Fruit fly (Drosophila melanogaster) whole organism, embryonic: ENCODE measurements around the gene CG8149.

Experiments used
- Blimp-1 ChIP-seq: fragments of 200-800 bp; sonication (Bioruptor generic); optimal IDR thresholded peaks from 3 replicates; lab custom pipeline; 2018; ENCODE audit warnings: missing biosample characterization, missing genetic modification characterization, mild to moderate bottlenecking, moderate library complexity, missing genetic modification reagents
- CG10267 ChIP-seq: fragments of 200-800 bp; sonication (Bioruptor generic); optimal IDR thresholded peaks from 2 replicates; lab custom pipeline; 2018; ENCODE audit warnings: missing biosample characterization, mild to moderate bottlenecking, missing genetic modification characterization, moderate library complexity
- CG11093 ChIP-seq: fragments of 200-800 bp; sonication (Bioruptor generic); IDR thresholded peaks from 3 replicates; pipeline ENCODE4 v1.3.6; 2022; ENCODE audit warnings: missing biosample characterization, missing genetic modification characterization
- CG11560 ChIP-seq: fragments of 200-800 bp; sonication (Bioruptor generic); IDR thresholded peaks from 3 replicates; pipeline ENCODE4 v1.3.6; 2022; ENCODE audit warnings: missing biosample characterization, missing genetic modification characterization
- CG12236 ChIP-seq: fragments of 200-800 bp; sonication (Bioruptor generic); optimal IDR thresholded peaks from 2 replicates; lab custom pipeline; 2016; ENCODE audit warnings: missing biosample characterization, missing genetic modification characterization
- CG13424 ChIP-seq: fragments of 200-800 bp; sonication (Bioruptor generic); optimal IDR thresholded peaks from 2 replicates; lab custom pipeline; 2019; ENCODE audit warnings: missing biosample characterization, mild to moderate bottlenecking, missing genetic modification characterization, moderate library complexity
- CG14965 ChIP-seq: fragments of 200-800 bp; sonication (Bioruptor generic); optimal IDR thresholded peaks from 2 replicates; lab custom pipeline; 2016; ENCODE audit warnings: missing biosample characterization, missing genetic modification characterization, borderline replicate concordance
- CG15011 ChIP-seq: fragments of 200-800 bp; sonication (Bioruptor generic); optimal IDR thresholded peaks from 3 replicates; lab custom pipeline; 2018; ENCODE audit warnings: missing biosample characterization, mild to moderate bottlenecking, missing genetic modification characterization
- CG15269 ChIP-seq: fragments of 200-800 bp; sonication (Bioruptor generic); optimal IDR thresholded peaks from 2 replicates; lab custom pipeline; 2018; ENCODE audit warnings: missing biosample characterization, mild to moderate bottlenecking, missing genetic modification characterization, moderate library complexity
- CG1529 ChIP-seq: fragments of 200-800 bp; sonication (Bioruptor generic); optimal IDR thresholded peaks from 3 replicates; lab custom pipeline; 2018; ENCODE audit warnings: missing biosample characterization, missing genetic modification characterization
- CG17612 ChIP-seq: fragments of 200-800 bp; sonication (Bioruptor generic); IDR thresholded peaks from 2 replicates; pipeline ENCODE4 v1.3.6; 2022; ENCODE audit warnings: missing biosample characterization, missing genetic modification characterization
- CG18011 ChIP-seq: fragments of 200-800 bp; sonication (Bioruptor generic); optimal IDR thresholded peaks from 2 replicates; lab custom pipeline; 2017; ENCODE audit warnings: missing biosample characterization, missing genetic modification characterization, mild to moderate bottlenecking, moderate library complexity, missing genotype
- CG2889 ChIP-seq: fragments of 200-800 bp; sonication (Bioruptor generic); IDR thresholded peaks from 3 replicates; pipeline ENCODE4 v1.3.6; 2022; ENCODE audit warnings: missing biosample characterization, missing genetic modification characterization
- CG3995 ChIP-seq: fragments of 200-800 bp; sonication (Bioruptor generic); optimal IDR thresholded peaks from 3 replicates; lab custom pipeline; 2016; ENCODE audit warnings: missing biosample characterization, missing genetic modification characterization
- CG4617 ChIP-seq: fragments of 200-800 bp; sonication (Bioruptor generic); optimal IDR thresholded peaks from 3 replicates; lab custom pipeline; 2016; ENCODE audit warnings: missing biosample characterization, missing genetic modification characterization, borderline replicate concordance
- CG6654 ChIP-seq: fragments of 200-800 bp; sonication (Bioruptor generic); optimal IDR thresholded peaks from 2 replicates; lab custom pipeline; 2017; ENCODE audit warnings: missing biosample characterization, mild to moderate bottlenecking, missing genetic modification characterization
- CG6683 ChIP-seq: fragments of 200-800 bp; sonication (Bioruptor generic); optimal IDR thresholded peaks from 2 replicates; lab custom pipeline; 2017; ENCODE audit warnings: missing biosample characterization, mild to moderate bottlenecking, missing genetic modification characterization, missing genetic modification reagents
- CG8478 ChIP-seq: fragments of >200 bp; optimal IDR thresholded peaks from 2 replicates; lab custom pipeline; 2018
- CG9817 ChIP-seq: fragments of 200-800 bp; sonication (Bioruptor generic); optimal IDR thresholded peaks from 2 replicates; lab custom pipeline; 2018; ENCODE audit warnings: missing biosample characterization, mild to moderate bottlenecking, missing genetic modification characterization, moderate library complexity
- CG9932 ChIP-seq: fragments of 200-800 bp; sonication (Bioruptor generic); IDR thresholded peaks from 2 replicates; pipeline ENCODE4 v1.3.6; 2022; ENCODE audit warnings: missing biosample characterization, missing genetic modification characterization
- CrebB ChIP-seq: fragments of 200-800 bp; sonication (Bioruptor generic); optimal IDR thresholded peaks from 3 replicates; lab custom pipeline; 2018; ENCODE audit warnings: missing biosample characterization, mild to moderate bottlenecking, missing genetic modification characterization
- Doc3 ChIP-seq: fragments of 200-800 bp; sonication (Bioruptor generic); IDR thresholded peaks from 3 replicates; pipeline ENCODE4 v1.3.6; 2022; ENCODE audit warnings: missing biosample characterization, missing genetic modification characterization; ENCODE audit not compliant: partially characterized antibody
- Dref ChIP-seq: fragments of 200-800 bp; sonication (Bioruptor generic); IDR thresholded peaks from 2 replicates; pipeline ENCODE4 v1.3.6; 2022; ENCODE audit warnings: missing biosample characterization, missing genetic modification characterization
- Eip74EF ChIP-seq, 2 experiments: fragments of 200-800 bp in 1 of 2; fragments of >200 bp in 1 of 2; sonication (Bioruptor generic) in 1 of 2; optimal IDR thresholded peaks; 2 replicates each; lab custom pipeline; 2017 to 2019; ENCODE audit warnings: missing biosample characterization in 2 of 2, missing genetic modification characterization in 2 of 2, mild to moderate bottlenecking in 1 of 2, moderate library complexity in 1 of 2
- Gsc ChIP-seq: fragments of 200-800 bp; sonication (Bioruptor generic); IDR thresholded peaks from 2 replicates; pipeline ENCODE4 v1.3.6; 2022; ENCODE audit warnings: missing biosample characterization, missing genetic modification characterization
- HLHmδ ChIP-seq: fragments of 200-800 bp; sonication (Bioruptor generic); optimal IDR thresholded peaks from 2 replicates; lab custom pipeline; 2018; ENCODE audit warnings: missing biosample characterization, mild to moderate bottlenecking, missing genetic modification characterization, moderate library complexity
- Lim3 ChIP-seq: fragments of 200-800 bp; sonication (Bioruptor generic); IDR thresholded peaks from 2 replicates; pipeline ENCODE4 v1.3.6; 2022; ENCODE audit warnings: missing biosample characterization, missing genetic modification characterization
- MTF-1 ChIP-seq: fragments of 200-800 bp; sonication (Bioruptor generic); optimal IDR thresholded peaks from 2 replicates; lab custom pipeline; 2018; ENCODE audit warnings: missing biosample characterization, mild to moderate bottlenecking, missing genetic modification characterization, borderline replicate concordance
- Med ChIP-seq: fragments of 200-800 bp; sonication (Bioruptor generic); peaks from one replicate; lab custom pipeline; 2016; ENCODE audit warnings: missing biosample characterization, missing genetic modification characterization, mild to moderate bottlenecking, inconsistent platforms, moderate library complexity
- Neu2 ChIP-seq: fragments of 200-800 bp; sonication (Bioruptor generic); optimal IDR thresholded peaks from 3 replicates; lab custom pipeline; 2016; ENCODE audit warnings: missing biosample characterization, missing genetic modification characterization, borderline replicate concordance
- Rx ChIP-seq: fragments of 200-800 bp; sonication (Bioruptor generic); IDR thresholded peaks from 2 replicates; pipeline ENCODE4 v1.3.6; 2022; ENCODE audit warnings: missing biosample characterization, missing genetic modification characterization
- Sin3A ChIP-seq: fragments of >200 bp; optimal IDR thresholded peaks from 2 replicates; lab custom pipeline; 2018
- Trl ChIP-seq, 3 experiments: fragments of >200 bp in 2 of 3; fragments of 200-800 bp in 1 of 3; sonication (Bioruptor generic) in 1 of 3; optimal IDR thresholded peaks; 2 replicates in 1 of 3; 3 replicates in 2 of 3; lab custom pipeline; 2016 to 2017; ENCODE audit warnings: missing biosample characterization in 1 of 3, missing genetic modification characterization in 1 of 3
- Vsx1 ChIP-seq: fragments of 200-800 bp; sonication (Bioruptor generic); optimal IDR thresholded peaks from 2 replicates; lab custom pipeline; 2017; ENCODE audit warnings: missing biosample characterization, mild to moderate bottlenecking, missing genetic modification characterization, missing genetic modification reagents
- amos ChIP-seq: fragments of 200-800 bp; sonication (Bioruptor generic); IDR thresholded peaks from 2 replicates; pipeline ENCODE4 v1.3.6; 2022; ENCODE audit warnings: missing biosample characterization, missing genetic modification characterization; ENCODE audit not compliant: partially characterized antibody
- az2 ChIP-seq: fragments of 200-800 bp; sonication (Bioruptor generic); optimal IDR thresholded peaks from 3 replicates; lab custom pipeline; 2016; ENCODE audit warnings: missing biosample characterization, missing genetic modification characterization
- danr ChIP-seq: fragments of 200-800 bp; sonication (Bioruptor generic); IDR thresholded peaks from 2 replicates; pipeline ENCODE4 v1.3.6; 2022; ENCODE audit warnings: missing biosample characterization, missing genetic modification characterization
- dati ChIP-seq: fragments of 200-800 bp; sonication (Bioruptor generic); IDR thresholded peaks from 2 replicates; pipeline ENCODE4 v1.3.6; 2022; ENCODE audit warnings: missing biosample characterization, missing genetic modification characterization
- fd102C ChIP-seq: fragments of 200-800 bp; sonication (Bioruptor generic); optimal IDR thresholded peaks from 2 replicates; lab custom pipeline; 2018; ENCODE audit warnings: missing biosample characterization, mild to moderate bottlenecking, missing genetic modification characterization, moderate library complexity
- fd96Cb ChIP-seq: fragments of 200-800 bp; sonication (Bioruptor generic); optimal IDR thresholded peaks from 2 replicates; lab custom pipeline; 2018; ENCODE audit warnings: missing biosample characterization, mild to moderate bottlenecking, missing genetic modification characterization, moderate library complexity
- ham ChIP-seq: fragments of 200-800 bp; sonication (Bioruptor generic); IDR thresholded peaks from 2 replicates; pipeline ENCODE4 v1.3.6; 2022; ENCODE audit warnings: missing biosample characterization, missing genetic modification characterization
- hbn ChIP-seq: fragments of 200-800 bp; sonication (Bioruptor generic); IDR thresholded peaks from 2 replicates; pipeline ENCODE4 v1.3.6; 2022; ENCODE audit warnings: missing biosample characterization, missing genetic modification characterization; ENCODE audit not compliant: partially characterized antibody
- hkb ChIP-seq, 2 experiments: fragments of 200-800 bp in 1 of 2; fragments of >200 bp in 1 of 2; sonication (Bioruptor generic) in 1 of 2; IDR thresholded peaks in 1 of 2; optimal IDR thresholded peaks in 1 of 2; 2 replicates each; pipeline versions ENCODE4 v1.3.6 to Lab custom; 2017 to 2022; ENCODE audit warnings: missing biosample characterization in 1 of 2, missing genetic modification characterization in 1 of 2
- luna ChIP-seq: fragments of 200-800 bp; sonication (Bioruptor generic); optimal IDR thresholded peaks from 2 replicates; lab custom pipeline; 2016; ENCODE audit warnings: missing biosample characterization, missing genetic modification characterization
- pum ChIP-seq: fragments of 200-800 bp; sonication (Bioruptor generic); optimal IDR thresholded peaks from 2 replicates; lab custom pipeline; 2016; ENCODE audit warnings: missing biosample characterization, missing genetic modification characterization
- pzg ChIP-seq: fragments of 200-800 bp; sonication (Bioruptor generic); optimal IDR thresholded peaks from 3 replicates; lab custom pipeline; 2018; ENCODE audit warnings: missing biosample characterization, mild to moderate bottlenecking, missing genetic modification characterization, moderate library complexity
- sens ChIP-seq: fragments of 200-800 bp; sonication (Bioruptor generic); peaks from one replicate; lab custom pipeline; 2016; ENCODE audit warnings: missing biosample characterization, missing genetic modification characterization
- sug ChIP-seq: fragments of 200-800 bp; optimal IDR thresholded peaks from 2 replicates; lab custom pipeline; 2019; ENCODE audit warnings: missing biosample characterization, mild to moderate bottlenecking, missing genetic modification characterization, moderate library complexity
- unc-4 ChIP-seq: fragments of 200-800 bp; sonication (Bioruptor generic); IDR thresholded peaks from 2 replicates; pipeline ENCODE4 v1.3.6; 2022; ENCODE audit warnings: missing biosample characterization, missing genetic modification characterization; ENCODE audit not compliant: partially characterized antibody
- zfh1 ChIP-seq: fragments of 200-800 bp; sonication (Bioruptor generic); IDR thresholded peaks from 3 replicates; pipeline ENCODE4 v1.3.6; 2022; ENCODE audit warnings: missing biosample characterization, missing genetic modification characterization

Gene CG8149

DNA sequence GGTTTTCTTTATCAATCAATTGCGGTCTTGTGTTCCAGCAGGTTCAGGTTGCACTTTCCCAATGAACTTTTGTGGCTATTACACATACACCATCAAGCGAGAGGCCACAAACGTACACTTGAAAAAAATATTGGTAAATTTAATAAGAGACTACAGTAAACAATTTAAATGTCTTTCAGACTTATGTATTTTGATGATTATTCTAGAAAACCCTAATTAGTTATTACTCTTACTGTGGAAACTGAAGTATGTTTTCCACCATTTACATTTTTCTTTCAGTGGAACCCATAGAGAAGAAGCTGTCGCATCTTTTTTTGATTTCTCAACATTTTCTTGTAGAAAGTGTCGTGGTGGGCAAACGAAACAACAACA lies 29.7 kb downstream of the CG8149 start (continued):
- TF ChIP-seq fd102C (no peak), CG11093 (GFP tag; lab: Robert Waterston, UW) (peak; percentile 89), luna (GFP tag; lab: Kevin White, UChicago) (peak; percentile 80), unc-4 (GFP tag; lab: Robert Waterston, UW) (no peak), Gsc (GFP tag; lab: Robert Waterston, UW) (no peak; the same call in 1 of the 2 replicates), pzg (GFP tag; lab: Kevin White, UChicago) (no peak), fd96Cb (tag; lab: Kevin White, UChicago) (peak; percentile 96), Dref (GFP tag; lab: Robert Waterston, UW) (no peak), CG2889 (GFP tag; lab: Robert Waterston, UW) (peak; percentile 84), zfh1 (peak; percentile 91), Neu2 (GFP tag; lab: Kevin White, UChicago) (peak; percentile 4), Blimp-1 (GFP tag; lab: Kevin White, UChicago) (peak; percentile 96), az2 (peak; percentile 96), CG6683 (GFP tag; lab: Kevin White, UChicago) (peak; percentile 65), CG17612 (GFP tag; lab: Robert Waterston, UW) (peak; percentile 75), CG6654 (peak; percentile 77), dati (peak; percentile 80), CG9817 (peak; percentile 91), CG1529 (GFP tag; lab: Kevin White, UChicago) (peak; percentile 95), sens (peak; percentile 99), CG10267 (tag; lab: Kevin White, UChicago) (peak; percentile 88), Rx (peak; percentile 85), amos (GFP tag; lab: Robert Waterston, UW) (no peak), CG12236 (GFP tag; lab: Kevin White, UChicago) (peak; percentile 76), HLHmδ (GFP tag; lab: Kevin White, UChicago) (no peak), CG11560 (tag; lab: Robert Waterston, UW) (no peak), CG14965 (peak; percentile 82), CG9932 (GFP tag; lab: Robert Waterston, UW) (no peak; the same call in 1 of the 2 replicates), ham (GFP tag; lab: Robert Waterston, UW) (0 out of 2 replicates have a peak, but pooled peaks have one; percentile 21), CrebB (tag; lab: Kevin White, UChicago) (peak; percentile 89), MTF-1 (GFP tag; lab: Kevin White, UChicago) (peak; percentile 87), hbn (GFP tag; lab: Robert Waterston, UW) (no peak), CG15011 (GFP tag; lab: Kevin White, UChicago) (peak; percentile 79), CG4617 (GFP tag; lab: Kevin White, UChicago) (peak; percentile 55), Med (GFP tag; lab: Kevin White, UChicago) (peak; percentile 98), sug (peak; percentile 26), CG8478 (lab: Kevin White, UChicago) (no peak), Doc3 (GFP tag; lab: Robert Waterston, UW) (no peak), Eip74EF (GFP tag; optimal IDR thresholded peaks at IDR 0.05; lab: Kevin White, UChicago) (peak in 1 of 2 experiments; percentile 95), Sin3A (no peak), CG15269 (tag; lab: Kevin White, UChicago) (peak; percentile 95), CG13424 (tag; lab: Kevin White, UChicago) (peak; percentile 95), danr (peak; percentile 82), Vsx1 (peak; percentile 72), hkb (optimal IDR thresholded peaks at IDR 0.05; lab: Kevin White, UChicago) (no peak), hkb (GFP tag; IDR thresholded peaks at IDR 0.05; lab: Robert Waterston, UW) (peak; percentile 93), Trl (optimal IDR thresholded peaks at IDR 0.05; lab: Kevin White, UChicago) (no peak), Trl (GFP tag; optimal IDR thresholded peaks at IDR 0.05; lab: Kevin White, UChicago) (peak; percentile 88), pum (GFP tag; lab: Kevin White, UChicago) (peak; percentile 94), Lim3 (no peak), CG3995 (peak; percentile 3), CG18011 (GFP tag; lab: Kevin White, UChicago) (peak; percentile 49)
